Worm (Caenorhabditis elegans) whole organism, L2 larva: ENCODE measurements around the gene Y48G9A.7.

ENCODE experiments used
- mab-5 ChIP-seq: fragments of 150-350 bp; optimal IDR thresholded peaks from 2 replicates; lab custom pipeline; 2014; ENCODE audit warnings: missing biosample characterization, missing genetic modification characterization
- nhr-12 ChIP-seq: fragments of 150-350 bp; optimal IDR thresholded peaks from 2 replicates; lab custom pipeline; 2014; ENCODE audit warnings: missing biosample characterization, missing genetic modification characterization
- sma-9 ChIP-seq, 2 experiments: fragments of 150-350 bp in 1 of 2; sonication (generic microtip) in 1 of 2; optimal IDR thresholded peaks; 2 replicates each; lab custom pipeline; 2014 to 2016; ENCODE audit warnings: missing genetic modification characterization in 2 of 2, mild to moderate bottlenecking in 1 of 2, missing biosample characterization in 1 of 2, missing compliant biosample characterization in 1 of 2, missing genetic modification reagents in 1 of 2, moderate library complexity in 1 of 2
- unc-62 ChIP-seq: fragments of 150-350 bp; optimal IDR thresholded peaks from 2 replicates; lab custom pipeline; 2014; ENCODE audit warnings: missing biosample characterization, missing genetic modification reagents, missing genetic modification characterization

DNA sequence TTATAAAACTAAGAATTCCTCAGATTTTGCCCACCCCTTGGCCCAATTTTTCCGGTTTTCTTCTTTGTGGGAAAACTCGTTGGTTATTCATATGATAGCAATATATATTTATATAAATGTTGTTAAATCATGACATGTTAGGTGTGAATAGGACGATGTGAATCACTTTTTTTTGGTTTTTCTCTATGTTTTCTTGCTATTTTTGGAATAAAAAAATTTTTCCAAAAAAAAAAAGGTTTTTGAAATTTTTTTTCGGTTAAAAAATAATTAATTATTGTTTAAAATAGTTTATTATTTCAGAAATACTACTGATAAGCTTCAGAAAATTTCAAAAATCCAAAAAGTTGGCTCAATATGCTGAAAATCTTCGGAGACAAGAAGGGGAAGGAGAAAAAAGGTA lies 17.9 kb upstream of the Y48G9A.7 start, which contains the start of gene Y48G9A.9:
- TF ChIP-seq nhr-12 (tag; lab: Kevin White, UChicago): no peak
- no peak for TF ChIP-seq sma-9 (GFP tag; optimal IDR thresholded peaks at IDR 0.05; lab: Kevin White, UChicago)
- TF ChIP-seq sma-9 (tag; optimal IDR thresholded peaks at IDR 0.05; lab: Kevin White, UChicago): no peak
- TF ChIP-seq mab-5 (tag; lab: Kevin White, UChicago): no peak
- no peak for TF ChIP-seq unc-62 (GFP tag; lab: Kevin White, UChicago)
